Fruit fly (Drosophila melanogaster) whole organism, embryonic: ENCODE results near the gene E23.

Source experiments
- CG10321 ChIP-seq: fragments of 200-800 bp; sonication (Bioruptor generic); IDR thresholded peaks from 2 replicates; pipeline ENCODE4 v1.3.6; 2022; ENCODE audit warnings: missing biosample characterization, missing genetic modification characterization
- Scr ChIP-seq: fragments of 200-800 bp; sonication (Bioruptor generic); IDR thresholded peaks from 2 replicates; pipeline ENCODE4 v1.3.6; 2022; ENCODE audit warnings: missing biosample characterization, missing genetic modification characterization; ENCODE audit not compliant: partially characterized antibody
- Six4 ChIP-seq: fragments of 200-800 bp; sonication (Bioruptor generic); optimal IDR thresholded peaks from 2 replicates; lab custom pipeline; 2016; ENCODE audit warnings: missing biosample characterization, missing genetic modification characterization
- tin ChIP-seq: fragments of 200-800 bp; sonication (Bioruptor generic); optimal IDR thresholded peaks from 3 replicates; lab custom pipeline; 2016; ENCODE audit warnings: missing biosample characterization, missing genetic modification characterization

DNA sequence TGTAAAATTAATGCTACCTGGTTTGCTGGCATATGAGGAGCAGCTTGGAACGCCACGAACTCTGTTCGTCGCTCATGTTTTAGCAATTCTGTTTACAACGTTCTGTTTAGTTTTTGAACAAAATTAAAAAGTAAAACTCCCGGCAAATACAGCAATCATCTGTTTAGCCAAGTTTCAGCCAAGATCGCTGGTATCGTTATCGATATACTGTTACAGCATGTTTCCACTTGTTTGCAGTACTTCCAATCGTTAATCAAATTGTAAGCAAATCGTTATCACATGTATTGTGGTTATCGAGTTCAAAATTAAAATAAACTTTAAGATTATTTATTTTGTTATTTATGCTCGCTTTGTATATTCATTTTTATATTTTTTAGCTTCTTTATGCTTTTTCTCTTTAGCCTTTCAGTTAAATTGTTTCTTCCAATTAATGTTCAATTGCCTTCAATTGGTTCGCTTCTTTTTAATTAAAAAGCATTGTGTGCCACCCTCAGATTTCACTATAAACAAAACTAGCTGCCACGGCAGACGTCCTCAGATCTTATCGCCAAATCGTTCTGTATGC lies 34.8 kb downstream of the E23 start, which contains the start of the genes Fign and CG8837:
- TF ChIP-seq CG10321 (GFP tag; lab: Robert Waterston, UW) (no peak), Scr (GFP tag; lab: Robert Waterston, UW) (peak; percentile 74), tin (GFP tag; lab: Kevin White, UChicago) (no peak), Six4 (no peak)
